Fruit fly (Drosophila melanogaster): Measurements from ENCODE around the gene CG33229.
A peak's percentile ranks its signal among the peaks of the same experiment; 100 is the strongest.

Gene CG33229

DNA sequence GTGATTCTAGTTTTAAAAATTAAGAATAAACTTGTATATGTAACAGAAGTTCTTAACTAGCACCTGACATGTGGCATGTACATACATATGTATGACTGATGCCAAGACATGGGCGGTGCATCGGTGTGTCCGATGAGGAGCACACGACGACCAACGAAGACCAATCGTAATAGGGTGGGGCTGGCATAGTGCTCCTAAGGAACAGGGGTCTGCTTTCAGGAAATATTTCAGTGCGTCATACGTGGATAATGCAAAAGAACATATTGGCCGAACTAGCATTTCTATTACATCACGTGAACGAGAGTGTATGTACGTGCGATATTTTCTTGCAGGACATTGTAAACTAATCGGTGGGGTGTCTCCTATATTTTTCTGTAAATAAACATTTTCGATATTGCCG is 43.4 kb downstream of the CG33229 start, which contains the start of gene miple1:
Gene miple1 (plus strand): TSS at position 217 of the 400 bp plus-strand sequence.
- TF ChIP-seq Blimp-1 (GFP tag; optimal IDR thresholded peaks at IDR 0.05) (no peak), Eip75B (GFP tag; optimal IDR thresholded peaks at IDR 0.05) (no peak), Smox (GFP tag; optimal IDR thresholded peaks at IDR 0.05) (no peak), Sox14 (GFP tag; optimal IDR thresholded peaks at IDR 0.05) (no peak)

DNA sequence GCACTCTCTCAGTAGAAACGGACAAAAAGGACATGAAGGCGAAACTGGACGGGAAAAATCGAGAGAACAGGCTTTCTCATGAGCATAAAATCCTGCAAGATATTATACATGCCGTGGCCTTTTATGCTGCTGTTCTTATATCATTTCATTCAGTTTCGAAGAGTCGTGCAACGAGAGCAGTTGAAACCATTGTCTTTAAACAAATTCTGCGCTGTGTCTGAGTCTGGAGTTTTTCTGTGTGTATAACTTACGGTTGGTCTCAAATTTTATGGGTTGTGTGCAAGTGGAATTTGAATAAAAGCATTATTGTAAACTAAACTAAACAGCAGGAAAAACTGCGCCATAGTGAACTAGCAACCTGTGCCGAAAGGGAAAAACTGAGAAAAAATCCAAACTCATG is 44.0 kb downstream of the CG33229 start:
- TF ChIP-seq fd59A (GFP tag; optimal IDR thresholded peaks at IDR 0.05) (no peak), eg (GFP tag; IDR thresholded peaks at IDR 0.05) (0 out of 3 replicates have a peak, but pooled peaks have one; percentile 16), Eip78C (GFP tag) (peak; percentile 60)

- TF ChIP-seq CG3919 (GFP tag; optimal IDR thresholded peaks at IDR 0.05), result peak; percentile 58
- peak; percentile 12 for TF ChIP-seq CG7368 (GFP tag; optimal IDR thresholded peaks at IDR 0.05)
- TF ChIP-seq achi (GFP tag; optimal IDR thresholded peaks at IDR 0.05), result peak; percentile 69
- TF ChIP-seq eg (GFP tag; IDR thresholded peaks at IDR 0.05), result peak; percentile 57; the same call in 2 of the 3 replicates
- TF ChIP-seq Ets21C (GFP tag; optimal IDR thresholded peaks at IDR 0.05), result peak; percentile 45
- peak; percentile 74 for TF ChIP-seq esn (GFP tag; optimal IDR thresholded peaks at IDR 0.05)
- peak; percentile 67 for TF ChIP-seq fd59A (GFP tag; optimal IDR thresholded peaks at IDR 0.05)
- TF ChIP-seq CG3032 (tag; optimal IDR thresholded peaks at IDR 0.05), result peak; percentile 62
- TF ChIP-seq Hr39 (GFP tag; optimal IDR thresholded peaks at IDR 0.05), result peak; percentile 56
- peak; percentile 65 for TF ChIP-seq CG31627 (GFP tag; optimal IDR thresholded peaks at IDR 0.05)
- peak; percentile 86 for TF ChIP-seq CG32006 (GFP tag; optimal IDR thresholded peaks at IDR 0.05)
- peak; percentile 74 for TF ChIP-seq pdm3 (GFP tag; optimal IDR thresholded peaks at IDR 0.05)
- peak; percentile 64 for TF ChIP-seq Sox102F (GFP tag; optimal IDR thresholded peaks at IDR 0.05)
- peak; percentile 12 for TF ChIP-seq CG6854 (GFP tag; optimal IDR thresholded peaks at IDR 0.05)
- TF ChIP-seq CG8119 (GFP tag; IDR thresholded peaks at IDR 0.05), result peak; percentile 44; the same call in 2 of the 3 replicates
- TF ChIP-seq Smox (GFP tag; optimal IDR thresholded peaks at IDR 0.05), result peak; percentile 73
- TF ChIP-seq Blimp-1 (GFP tag; optimal IDR thresholded peaks at IDR 0.05), result peak; percentile 16
- peak; percentile 9 for TF ChIP-seq CG1621 (tag; optimal IDR thresholded peaks at IDR 0.05)
- TF ChIP-seq Eip75B (GFP tag; optimal IDR thresholded peaks at IDR 0.05), result peak; percentile 69
- TF ChIP-seq spab (GFP tag; optimal IDR thresholded peaks at IDR 0.05), result peak; percentile 57
- TF ChIP-seq CG16779 (tag; optimal IDR thresholded peaks at IDR 0.05), result peak; percentile 43
- TF ChIP-seq CG10669 (GFP tag; optimal IDR thresholded peaks at IDR 0.05), result peak; percentile 66
- TF ChIP-seq CG6808 (GFP tag; optimal IDR thresholded peaks at IDR 0.05), result peak; percentile 41
- peak; percentile 60 for TF ChIP-seq Lpt (GFP tag; optimal IDR thresholded peaks at IDR 0.05)
- peak; percentile 61 for TF ChIP-seq CG6276 (GFP tag; optimal IDR thresholded peaks at IDR 0.05)
- TF ChIP-seq CG8632 (GFP tag; optimal IDR thresholded peaks at IDR 0.05), result peak; percentile 59
- no peak for TF ChIP-seq CG4318 (GFP tag; optimal IDR thresholded peaks at IDR 0.05)
- TF ChIP-seq salr (GFP tag; optimal IDR thresholded peaks at IDR 0.05), result peak in 1 of 2 experiments; percentile 78
- TF ChIP-seq topi (GFP tag; optimal IDR thresholded peaks at IDR 0.05), result peak; percentile 64
- TF ChIP-seq dsx (GFP tag; optimal IDR thresholded peaks at IDR 0.05; ENCODE audit: poor library complexity, severe bottlenecking), result peak; percentile 11
- TF ChIP-seq net (GFP tag; optimal IDR thresholded peaks at IDR 0.05), result peak; percentile 50
- peak; percentile 93 for TF ChIP-seq Eip78C (GFP tag)
- peak; percentile 64 for TF ChIP-seq acj6 (GFP tag; optimal IDR thresholded peaks at IDR 0.05)
- peak; percentile 56; the same call in 2 of the 3 replicates for TF ChIP-seq CG6163 (GFP tag; IDR thresholded peaks at IDR 0.05)
- TF ChIP-seq fd85E (GFP tag; optimal IDR thresholded peaks at IDR 0.05), result no peak
- peak; percentile 67 for TF ChIP-seq CG11762 (GFP tag; optimal IDR thresholded peaks at IDR 0.05; ENCODE audit: insufficient read depth)
- no peak for TF ChIP-seq CG9139 (GFP tag; optimal IDR thresholded peaks at IDR 0.05)
- no peak for TF ChIP-seq Eip93F (GFP tag; optimal IDR thresholded peaks at IDR 0.05)
- TF ChIP-seq Gug (GFP tag; IDR thresholded peaks at IDR 0.05), result no peak
- TF ChIP-seq ss (GFP tag; optimal IDR thresholded peaks at IDR 0.05), result peak; percentile 64 to 70
- no peak for TF ChIP-seq Hr38 (GFP tag; optimal IDR thresholded peaks at IDR 0.05)
- peak; percentile 90 for TF ChIP-seq vri (GFP tag; optimal IDR thresholded peaks at IDR 0.05)
- TF ChIP-seq Sox14 (GFP tag; optimal IDR thresholded peaks at IDR 0.05), result peak; percentile 84
- no peak for TF ChIP-seq CG11294 (GFP tag; IDR thresholded peaks at IDR 0.05)
Observed at dm6 chr3L:270760-271500, 47.3 kb downstream of the CG33229 start, which contains the start of gene miple2. Gene miple2, plus strand, starts transcription at chr3L:271200.
